Worm (Caenorhabditis elegans) whole organism, midembryonic: ENCODE results near the gene cpz-2.

ENCODE experiments used
- cog-1 ChIP-seq: sonication (generic microtip); optimal IDR thresholded peaks from 2 replicates; lab custom pipeline; 2016; ENCODE audit warnings: missing genetic modification characterization, missing compliant biosample characterization
- ref-1 ChIP-seq: fragments of 200-800 bp; sonication (Bioruptor generic); conservative IDR thresholded peaks from 2 replicates; pipeline ENCODE4 v1.3.6; 2022; ENCODE audit warnings: missing genetic modification reagents, missing genetic modification characterization, missing compliant biosample characterization

DNA sequence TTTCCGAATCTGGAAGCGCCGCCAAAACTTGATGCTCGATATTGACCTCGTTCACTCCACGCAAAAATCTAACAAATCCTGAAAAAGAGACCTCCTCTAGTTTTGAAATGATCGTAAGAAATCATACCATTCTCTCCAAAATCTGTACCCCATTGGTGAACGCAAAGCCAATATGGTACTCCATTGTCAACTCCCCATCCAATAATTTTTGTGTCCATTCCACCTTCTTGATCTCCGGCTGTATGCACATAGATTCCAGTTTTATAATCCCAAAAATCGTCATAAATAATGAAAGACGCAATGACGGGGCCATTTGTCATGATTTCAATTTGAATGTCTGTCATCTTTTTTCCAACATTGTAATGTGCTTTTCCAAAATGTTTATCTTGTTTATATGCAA is 24.8 kb upstream of the cpz-2 start:
- TF ChIP-seq cog-1 (tag; lab: Kevin White, UChicago) (no peak), ref-1 (GFP tag; lab: Robert Waterston, UW) (no peak)
